Worm (Caenorhabditis elegans) whole organism, midembryonic: ENCODE results near the gene T14B4.3.

ENCODE experiments used
- T22C8.4 ChIP-seq: fragments of 200-800 bp; sonication (Bioruptor generic); IDR thresholded peaks from 2 replicates; pipeline ENCODE4 v1.3.6; 2022; ENCODE audit warnings: missing genetic modification characterization, missing compliant biosample characterization
- cog-1 ChIP-seq: sonication (generic microtip); optimal IDR thresholded peaks from 2 replicates; lab custom pipeline; 2016; ENCODE audit warnings: missing genetic modification characterization, missing compliant biosample characterization
- flt-1 ChIP-seq: fragments of 200-800 bp; sonication (Bioruptor generic); IDR thresholded peaks from 2 replicates; pipeline ENCODE4 v1.3.6; 2022; ENCODE audit warnings: missing genetic modification characterization, missing compliant biosample characterization
- klf-2 ChIP-seq: fragments of 200-800 bp; sonication (Bioruptor generic); conservative IDR thresholded peaks from 2 replicates; pipeline ENCODE4 v1.3.6; 2022; ENCODE audit warnings: missing genetic modification reagents, missing genetic modification characterization, missing compliant biosample characterization
- med-1 ChIP-seq: sonication (generic microtip); optimal IDR thresholded peaks from 2 replicates; lab custom pipeline; 2017; ENCODE audit warnings: missing genetic modification characterization, mild to moderate bottlenecking, missing compliant biosample characterization, antibody characterized with exemption, missing genetic modification reagents; ENCODE audit not compliant: insufficient read depth
- ref-1 ChIP-seq: fragments of 200-800 bp; sonication (Bioruptor generic); conservative IDR thresholded peaks from 2 replicates; pipeline ENCODE4 v1.3.6; 2022; ENCODE audit warnings: missing genetic modification reagents, missing genetic modification characterization, missing compliant biosample characterization
- tab-1 ChIP-seq: fragments of 200-800 bp; sonication (Bioruptor generic); IDR thresholded peaks from 2 replicates; pipeline ENCODE4 v1.3.6; 2022; ENCODE audit warnings: missing genetic modification characterization, missing compliant biosample characterization
- ztf-23 ChIP-seq: fragments of 200-800 bp; sonication (Bioruptor generic); IDR thresholded peaks from 2 replicates; pipeline ENCODE4 v1.3.6; 2022; ENCODE audit warnings: missing genetic modification reagents, missing genetic modification characterization, missing compliant biosample characterization
- ztf-29 ChIP-seq: fragments of 200-800 bp; sonication (Bioruptor generic); IDR thresholded peaks from 2 replicates; pipeline ENCODE4 v1.3.6; 2022; ENCODE audit warnings: missing genetic modification reagents, missing genetic modification characterization, missing compliant biosample characterization

T14B4.3 gene

ce11 chrII:6783377-6783829, 48.7 kb downstream of the T14B4.3 start, which contains the start of gene gldi-2:
Gene gldi-2, plus strand, starts transcription at chrII:6783427.
- TF ChIP-seq klf-2 (no peak), med-1 (GFP tag; lab: Kevin White, UChicago) (no peak), cog-1 (no peak), ref-1 (no peak), flt-1 (GFP tag; lab: Robert Waterston, UW) (no peak), ztf-29 (no peak), T22C8.4 (GFP tag; lab: Robert Waterston, UW) (no peak), ztf-23 (GFP tag; lab: Robert Waterston, UW) (no peak), tab-1 (GFP tag; lab: Robert Waterston, UW) (no peak)
